Worm (Caenorhabditis elegans) whole organism, L1 larva: ENCODE measurements around the gene wdfy-2.

Source experiments
- lin-39 ChIP-seq: fragments of 150-350 bp; optimal IDR thresholded peaks from 2 replicates; lab custom pipeline; 2014; ENCODE audit warnings: missing biosample characterization, missing genetic modification reagents, missing genetic modification characterization
- lsy-2 ChIP-seq, 2 experiments: fragments of 150-350 bp; optimal IDR thresholded peaks; 2 replicates each; lab custom pipeline; 2014; ENCODE audit warnings: missing biosample characterization in 2 of 2, missing genetic modification characterization in 2 of 2
- mep-1 ChIP-seq: fragments of 150-350 bp; optimal IDR thresholded peaks from 2 replicates; lab custom pipeline; 2014; ENCODE audit warnings: missing biosample characterization, missing genetic modification characterization
- nhr-76 ChIP-seq: sonication (generic microtip); optimal IDR thresholded peaks from 2 replicates; lab custom pipeline; 2017; ENCODE audit warnings: missing biosample characterization, missing genetic modification characterization

DNA sequence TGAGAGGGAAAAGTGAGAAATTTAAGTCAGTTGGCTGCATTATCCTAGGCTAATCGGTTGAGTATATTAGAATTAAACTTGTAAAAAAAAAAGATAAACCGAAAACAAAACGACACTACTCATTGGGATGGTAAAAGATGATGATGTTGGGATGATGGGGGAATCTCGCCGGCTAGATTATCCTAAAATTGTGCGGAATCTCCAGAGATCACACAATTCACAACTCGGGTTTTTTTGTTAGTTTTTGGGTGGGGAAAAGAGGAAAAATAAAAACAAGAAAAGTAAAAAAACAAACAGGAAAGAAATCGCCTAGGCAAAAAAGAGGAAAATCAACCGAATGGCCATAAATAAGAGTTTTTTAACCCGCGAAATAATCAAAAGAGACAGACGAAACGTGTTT is 44.5 kb upstream of the wdfy-2 start:
- no peak for TF ChIP-seq nhr-76
- TF ChIP-seq lsy-2 (tag; optimal IDR thresholded peaks at IDR 0.05; lab: Kevin White, UChicago), result no peak
- TF ChIP-seq lin-39 (tag; lab: Kevin White, UChicago), result no peak
- no peak for TF ChIP-seq mep-1 (tag; lab: Kevin White, UChicago)
